Fruit fly (Drosophila melanogaster) whole organism, embryonic: ENCODE measurements around the gene CG13601.

Source experiments
- Aef1 ChIP-seq: fragments of 200-800 bp; sonication (Bioruptor generic); IDR thresholded peaks from 3 replicates; pipeline ENCODE4 v1.3.6; 2022; ENCODE audit warnings: missing biosample characterization, missing genetic modification characterization
- Asciz ChIP-seq: fragments of 200-800 bp; sonication (Bioruptor generic); optimal IDR thresholded peaks from 2 replicates; lab custom pipeline; 2017; ENCODE audit warnings: missing biosample characterization, mild to moderate bottlenecking, missing genetic modification characterization, missing genetic modification reagents
- Atf3 ChIP-seq: fragments of 200-800 bp; sonication (Bioruptor generic); optimal IDR thresholded peaks from 3 replicates; lab custom pipeline; 2016; ENCODE audit warnings: missing biosample characterization, missing genetic modification characterization
- Bdp1 ChIP-seq: fragments of 200-800 bp; sonication (Bioruptor generic); optimal IDR thresholded peaks from 3 replicates; lab custom pipeline; 2016; ENCODE audit warnings: missing biosample characterization, missing genetic modification characterization
- Bteb2 ChIP-seq: fragments of 200-800 bp; sonication (Bioruptor generic); optimal IDR thresholded peaks from 2 replicates; lab custom pipeline; 2016; ENCODE audit warnings: missing biosample characterization, missing genetic modification characterization
- CG10209 ChIP-seq: fragments of 200-800 bp; sonication (Bioruptor generic); optimal IDR thresholded peaks from 3 replicates; lab custom pipeline; 2017; ENCODE audit warnings: missing biosample characterization, mild to moderate bottlenecking, missing genetic modification characterization, missing genetic modification reagents
- CG10321 ChIP-seq: fragments of 200-800 bp; sonication (Bioruptor generic); IDR thresholded peaks from 2 replicates; pipeline ENCODE4 v1.3.6; 2022; ENCODE audit warnings: missing biosample characterization, missing genetic modification characterization
- CG10565 ChIP-seq: fragments of 200-800 bp; sonication (Bioruptor generic); optimal IDR thresholded peaks from 3 replicates; lab custom pipeline; 2016; ENCODE audit warnings: missing biosample characterization, mild to moderate bottlenecking, missing genetic modification characterization
- CG11085 ChIP-seq: fragments of 200-800 bp; sonication (Bioruptor generic); IDR thresholded peaks from 2 replicates; pipeline ENCODE4 v1.3.6; 2022; ENCODE audit warnings: missing biosample characterization, missing genetic modification characterization
- CG13894 ChIP-seq: fragments of 200-800 bp; sonication (Bioruptor generic); optimal IDR thresholded peaks from 3 replicates; lab custom pipeline; 2018; ENCODE audit warnings: missing biosample characterization, mild to moderate bottlenecking, missing genetic modification characterization, moderate library complexity
- CG1529 ChIP-seq: fragments of 200-800 bp; sonication (Bioruptor generic); optimal IDR thresholded peaks from 3 replicates; lab custom pipeline; 2018; ENCODE audit warnings: missing biosample characterization, missing genetic modification characterization
- CG1647 ChIP-seq: fragments of 200-800 bp; sonication (Bioruptor generic); optimal IDR thresholded peaks from 3 replicates; lab custom pipeline; 2016; ENCODE audit warnings: missing biosample characterization, missing genetic modification characterization
- CG16813 ChIP-seq: fragments of 200-800 bp; sonication (Bioruptor generic); IDR thresholded peaks from 3 replicates; pipeline ENCODE4 v1.3.6; 2022; ENCODE audit warnings: missing biosample characterization, missing genetic modification characterization; ENCODE audit not compliant: partially characterized antibody
- CG18476 ChIP-seq: fragments of 200-800 bp; sonication (Bioruptor generic); optimal IDR thresholded peaks from 2 replicates; lab custom pipeline; 2016; ENCODE audit warnings: missing biosample characterization, mild to moderate bottlenecking, missing genetic modification characterization
- CG43689 ChIP-seq: fragments of 200-800 bp; sonication (Bioruptor generic); IDR thresholded peaks from 2 replicates; pipeline ENCODE4 v1.3.6; 2022; ENCODE audit warnings: missing biosample characterization, missing genetic modification characterization
- CG4617 ChIP-seq: fragments of 200-800 bp; sonication (Bioruptor generic); optimal IDR thresholded peaks from 3 replicates; lab custom pipeline; 2016; ENCODE audit warnings: missing biosample characterization, missing genetic modification characterization, borderline replicate concordance
- CG4730 ChIP-seq: fragments of 200-800 bp; sonication (Bioruptor generic); IDR thresholded peaks from 2 replicates; pipeline ENCODE4 v1.3.6; 2022; ENCODE audit warnings: missing biosample characterization, missing genetic modification characterization
- CG6175 ChIP-seq: fragments of 200-800 bp; sonication (Bioruptor generic); IDR thresholded peaks from 3 replicates; pipeline ENCODE4 v1.3.6; 2022; ENCODE audit warnings: missing biosample characterization, missing genetic modification characterization
- CG6854 ChIP-seq: fragments of 200-800 bp; sonication (Bioruptor generic); optimal IDR thresholded peaks from 3 replicates; lab custom pipeline; 2017; ENCODE audit warnings: missing biosample characterization, mild to moderate bottlenecking, missing genetic modification characterization
- CG8290 ChIP-seq, 3 experiments: fragments of 200-800 bp; sonication (Bioruptor generic); optimal IDR thresholded peaks; 2 replicates each; lab custom pipeline; 2016 to 2019; ENCODE audit warnings: missing biosample characterization in 3 of 3, missing genetic modification characterization in 3 of 3, mild to moderate bottlenecking in 2 of 3, moderate library complexity in 1 of 3
- CG9215 ChIP-seq: fragments of 200-800 bp; sonication (Bioruptor generic); IDR thresholded peaks from 2 replicates; pipeline ENCODE4 v1.3.6; 2022; ENCODE audit warnings: missing biosample characterization, missing genetic modification characterization
- HHEX ChIP-seq: fragments of 200-800 bp; sonication (Bioruptor generic); optimal IDR thresholded peaks from 3 replicates; lab custom pipeline; 2017; ENCODE audit warnings: missing biosample characterization, mild to moderate bottlenecking, missing genetic modification characterization, missing genetic modification reagents
- HLH3B ChIP-seq: fragments of 200-800 bp; sonication (Bioruptor generic); IDR thresholded peaks from 2 replicates; pipeline ENCODE4 v1.3.6; 2022; ENCODE audit warnings: missing biosample characterization, missing genetic modification characterization
- HmgZ ChIP-seq: fragments of 200-800 bp; sonication (Bioruptor generic); optimal IDR thresholded peaks from 2 replicates; lab custom pipeline; 2018; ENCODE audit warnings: missing biosample characterization, mild to moderate bottlenecking, missing genetic modification characterization
- Hmx ChIP-seq: fragments of 200-800 bp; sonication (Bioruptor generic); optimal IDR thresholded peaks from 2 replicates; lab custom pipeline; 2016; ENCODE audit warnings: missing biosample characterization, missing genetic modification characterization
- Jarid2 ChIP-seq: fragments of 200-800 bp; sonication (Bioruptor generic); optimal IDR thresholded peaks from 3 replicates; lab custom pipeline; 2017; ENCODE audit warnings: mild to moderate bottlenecking, missing biosample characterization, missing genetic modification reagents, missing genetic modification characterization
- Kr ChIP-seq: fragments of 200-800 bp; sonication (Bioruptor generic); optimal IDR thresholded peaks from 2 replicates; lab custom pipeline; 2017; ENCODE audit warnings: missing biosample characterization, mild to moderate bottlenecking, missing genetic modification characterization
- Nf-YC ChIP-seq: fragments of 200-800 bp; optimal IDR thresholded peaks from 3 replicates; lab custom pipeline; 2019; ENCODE audit warnings: missing biosample characterization, mild to moderate bottlenecking, missing genetic modification characterization, moderate library complexity
- Ptx1 ChIP-seq: fragments of 200-800 bp; sonication (Bioruptor generic); IDR thresholded peaks from 2 replicates; pipeline ENCODE4 v1.3.6; 2022; ENCODE audit warnings: missing biosample characterization, missing genetic modification characterization
- Ravus ChIP-seq: fragments of 200-800 bp; sonication (Bioruptor generic); IDR thresholded peaks from 2 replicates; pipeline ENCODE4 v1.3.6; 2022; ENCODE audit warnings: missing biosample characterization, missing genetic modification characterization
- Sox100B ChIP-seq: fragments of 200-800 bp; sonication (Bioruptor generic); optimal IDR thresholded peaks from 3 replicates; lab custom pipeline; 2018; ENCODE audit warnings: missing biosample characterization, mild to moderate bottlenecking, missing genetic modification characterization
- Xrp1 ChIP-seq: fragments of 200-800 bp; sonication (Bioruptor generic); IDR thresholded peaks from 2 replicates; pipeline ENCODE4 v1.3.6; 2022; ENCODE audit warnings: missing biosample characterization, missing genetic modification characterization
- abd-A ChIP-seq: fragments of 200-800 bp; sonication (Bioruptor generic); optimal IDR thresholded peaks from 3 replicates; lab custom pipeline; 2019; ENCODE audit warnings: missing biosample characterization, mild to moderate bottlenecking, missing genetic modification characterization, moderate library complexity
- ase ChIP-seq: fragments of 200-800 bp; sonication (Bioruptor generic); IDR thresholded peaks from 3 replicates; pipeline ENCODE4 v1.3.6; 2022; ENCODE audit warnings: missing biosample characterization, missing genetic modification characterization
- chif ChIP-seq, 2 experiments: fragments of 200-800 bp; sonication (Bioruptor generic); optimal IDR thresholded peaks; 3 replicates each; lab custom pipeline; 2016; ENCODE audit warnings: missing biosample characterization in 2 of 2, missing genetic modification characterization in 2 of 2
- crol ChIP-seq: fragments of 200-800 bp; sonication (Bioruptor generic); IDR thresholded peaks from 2 replicates; pipeline ENCODE4 v1.3.6; 2022; ENCODE audit warnings: missing biosample characterization, missing genetic modification characterization
- en ChIP-seq: fragments of 200-800 bp; sonication (Bioruptor generic); optimal IDR thresholded peaks from 2 replicates; lab custom pipeline; 2016; ENCODE audit warnings: missing biosample characterization, missing genetic modification characterization
- fd102C ChIP-seq: fragments of 200-800 bp; sonication (Bioruptor generic); optimal IDR thresholded peaks from 2 replicates; lab custom pipeline; 2018; ENCODE audit warnings: missing biosample characterization, mild to moderate bottlenecking, missing genetic modification characterization, moderate library complexity
- fru ChIP-seq: fragments of >200 bp; optimal IDR thresholded peaks from 2 replicates; lab custom pipeline; 2017
- gcm2 ChIP-seq: fragments of 200-800 bp; sonication (Bioruptor generic); optimal IDR thresholded peaks from 2 replicates; lab custom pipeline; 2016; ENCODE audit warnings: missing biosample characterization, missing genetic modification characterization
- h ChIP-seq: fragments of >200 bp; optimal IDR thresholded peaks from 2 replicates; lab custom pipeline; 2017
- her ChIP-seq: fragments of 200-800 bp; sonication (Bioruptor generic); optimal IDR thresholded peaks from 2 replicates; lab custom pipeline; 2016; ENCODE audit warnings: missing biosample characterization, missing genetic modification characterization
- kah ChIP-seq: fragments of 200-800 bp; sonication (Bioruptor generic); optimal IDR thresholded peaks from 2 replicates; lab custom pipeline; 2018; ENCODE audit warnings: missing biosample characterization, mild to moderate bottlenecking, missing genetic modification characterization
- kni ChIP-seq: fragments of 200-800 bp; sonication (Bioruptor generic); optimal IDR thresholded peaks from 3 replicates; lab custom pipeline; 2017; ENCODE audit warnings: mild to moderate bottlenecking, missing biosample characterization, missing genetic modification reagents, missing genetic modification characterization
- prd ChIP-seq, 3 experiments: fragments of >200 bp in 2 of 3; fragments of 200-800 bp in 1 of 3; sonication (Bioruptor generic) in 1 of 3; optimal IDR thresholded peaks in 2 of 3; IDR thresholded peaks in 1 of 3; 2 replicates in 2 of 3; 3 replicates in 1 of 3; pipeline versions ENCODE4 v1.3.6 to Lab custom; 2017 to 2022; ENCODE audit warnings: missing biosample characterization in 1 of 3, missing genetic modification characterization in 1 of 3
- sens ChIP-seq: fragments of 200-800 bp; sonication (Bioruptor generic); peaks from one replicate; lab custom pipeline; 2016; ENCODE audit warnings: missing biosample characterization, missing genetic modification characterization
- so ChIP-seq: fragments of 200-800 bp; sonication (Bioruptor generic); IDR thresholded peaks from 3 replicates; pipeline ENCODE4 v1.3.6; 2022; ENCODE audit warnings: missing biosample characterization, missing genetic modification characterization
- sr ChIP-seq: fragments of 200-800 bp; sonication (Bioruptor generic); IDR thresholded peaks from 3 replicates; pipeline ENCODE4 v1.3.6; 2022; ENCODE audit warnings: missing biosample characterization, missing genetic modification characterization
- wek ChIP-seq: fragments of 200-800 bp; sonication (Bioruptor generic); optimal IDR thresholded peaks from 3 replicates; lab custom pipeline; 2018; ENCODE audit warnings: missing biosample characterization, mild to moderate bottlenecking, missing genetic modification characterization, moderate library complexity
- zen2 ChIP-seq: fragments of 200-800 bp; sonication (Bioruptor generic); IDR thresholded peaks from 3 replicates; pipeline ENCODE4 v1.3.6; 2022; ENCODE audit warnings: missing biosample characterization, missing genetic modification characterization; ENCODE audit not compliant: partially characterized antibody
- zf30C ChIP-seq: fragments of 200-800 bp; sonication (Bioruptor generic); optimal IDR thresholded peaks from 3 replicates; lab custom pipeline; 2018; ENCODE audit warnings: missing biosample characterization, mild to moderate bottlenecking, missing genetic modification characterization

The CG13601 gene

dm6 chr3R:23919366-23919765 lies 8.1 kb downstream of the CG13601 start (continued):
- TF ChIP-seq CG13894 (tag; lab: Kevin White, UChicago) (no peak), zf30C (GFP tag; lab: Kevin White, UChicago) (no peak), zen2 (GFP tag; lab: Robert Waterston, UW) (no peak), HLH3B (GFP tag; lab: Robert Waterston, UW) (peak; percentile 24; the same call in 1 of the 2 replicates), CG1529 (GFP tag; lab: Kevin White, UChicago) (peak; percentile 21), CG10565 (GFP tag; lab: Kevin White, UChicago) (no peak), Sox100B (GFP tag; lab: Kevin White, UChicago) (peak; percentile 61), HmgZ (tag; lab: Kevin White, UChicago) (peak; percentile 43), fru (lab: Kevin White, UChicago) (no peak), Asciz (peak; percentile 66), CG8290 (GFP tag; optimal IDR thresholded peaks at IDR 0.05; lab: Kevin White, UChicago) (no peak), CG8290 (tag; optimal IDR thresholded peaks at IDR 0.05; lab: Kevin White, UChicago) (peak in 1 of 2 experiments; percentile 84), CG11085 (GFP tag; lab: Robert Waterston, UW) (no peak), Nf-YC (tag; lab: Kevin White, UChicago) (peak; percentile 26), gcm2 (no peak), Xrp1 (GFP tag; lab: Robert Waterston, UW) (peak; percentile 41), Ravus (GFP tag; lab: Robert Waterston, UW) (no peak), ase (GFP tag; lab: Robert Waterston, UW) (0 out of 3 replicates have a peak, but pooled peaks have one; percentile 13), chif (GFP tag; optimal IDR thresholded peaks at IDR 0.05; lab: Kevin White, UChicago) (no peak), kah (GFP tag; lab: Kevin White, UChicago) (peak; percentile 55), Kr (GFP tag; lab: Kevin White, UChicago) (peak; percentile 45), Bteb2 (GFP tag; lab: Kevin White, UChicago) (no peak), h (lab: Kevin White, UChicago) (no peak), en (GFP tag; lab: Kevin White, UChicago) (no peak), sens (GFP tag; lab: Kevin White, UChicago) (no peak), Jarid2 (GFP tag; lab: Kevin White, UChicago) (peak; percentile 36), Hmx (GFP tag; lab: Kevin White, UChicago) (no peak), CG6854 (peak; percentile 40), CG16813 (no peak), Bdp1 (no peak), kni (GFP tag; lab: Kevin White, UChicago) (peak; percentile 30), her (GFP tag; lab: Kevin White, UChicago) (no peak), prd (optimal IDR thresholded peaks at IDR 0.05; lab: Kevin White, UChicago) (no peak), prd (GFP tag; IDR thresholded peaks at IDR 0.05; lab: Robert Waterston, UW) (no peak; the same call in 2 of the 3 replicates), Ptx1 (GFP tag; lab: Robert Waterston, UW) (no peak), so (GFP tag; lab: Robert Waterston, UW) (peak; percentile 39; the same call in 2 of the 3 replicates), sr (GFP tag; lab: Robert Waterston, UW) (peak; percentile 25; the same call in 1 of the 3 replicates), CG9215 (no peak), CG4617 (GFP tag; lab: Kevin White, UChicago) (no peak), Atf3 (GFP tag; lab: Kevin White, UChicago) (no peak), HHEX (GFP tag; lab: Kevin White, UChicago) (peak; percentile 78), crol (GFP tag; lab: Robert Waterston, UW) (peak; percentile 78), Aef1 (GFP tag; lab: Robert Waterston, UW) (no peak), CG1647 (GFP tag; lab: Kevin White, UChicago) (no peak), CG43689 (GFP tag; lab: Robert Waterston, UW) (no peak), CG6175 (GFP tag; lab: Robert Waterston, UW) (no peak), wek (GFP tag; lab: Kevin White, UChicago) (peak; percentile 80), abd-A (no peak), CG4730 (GFP tag; lab: Robert Waterston, UW) (no peak), CG10209 (peak; percentile 37), fd102C (GFP tag; lab: Kevin White, UChicago) (no peak), CG18476 (no peak), CG10321 (GFP tag; lab: Robert Waterston, UW) (no peak)
